Fruit fly (Drosophila melanogaster) whole organism, embryonic: Measurements from ENCODE around the gene CNMa.

Source experiments
- CG1024 ChIP-seq: fragments of 200-800 bp; sonication (Bioruptor generic); IDR thresholded peaks from 2 replicates; pipeline ENCODE4 v1.3.6; 2022; ENCODE audit warnings: missing biosample characterization, missing genetic modification characterization
- CG11247 ChIP-seq: fragments of 200-800 bp; sonication (Bioruptor generic); IDR thresholded peaks from 2 replicates; pipeline ENCODE4 v1.3.6; 2022; ENCODE audit warnings: missing biosample characterization, missing genetic modification characterization
- CG12391 ChIP-seq: fragments of 200-800 bp; sonication (Bioruptor generic); optimal IDR thresholded peaks from 3 replicates; lab custom pipeline; 2018; ENCODE audit warnings: missing biosample characterization, mild to moderate bottlenecking, missing genetic modification characterization, moderate library complexity
- CG13894 ChIP-seq: fragments of 200-800 bp; sonication (Bioruptor generic); optimal IDR thresholded peaks from 3 replicates; lab custom pipeline; 2018; ENCODE audit warnings: missing biosample characterization, mild to moderate bottlenecking, missing genetic modification characterization, moderate library complexity
- CG14441 ChIP-seq: fragments of 200-800 bp; sonication (Bioruptor generic); IDR thresholded peaks from 2 replicates; pipeline ENCODE4 v1.3.6; 2022; ENCODE audit warnings: missing biosample characterization, missing genetic modification characterization
- CG14860 ChIP-seq: fragments of 200-800 bp; sonication (Bioruptor generic); IDR thresholded peaks from 3 replicates; pipeline ENCODE4 v1.3.6; 2022; ENCODE audit warnings: missing biosample characterization, missing genetic modification characterization; ENCODE audit not compliant: partially characterized antibody
- CG1832 ChIP-seq: fragments of 200-800 bp; sonication (Bioruptor generic); optimal IDR thresholded peaks from 2 replicates; lab custom pipeline; 2017; ENCODE audit warnings: missing biosample characterization, mild to moderate bottlenecking, missing genetic modification characterization, inconsistent platforms
- CG2199 ChIP-seq: fragments of 200-800 bp; sonication (Bioruptor generic); IDR thresholded peaks from 3 replicates; pipeline ENCODE4 v1.3.6; 2022; ENCODE audit warnings: missing biosample characterization, missing genetic modification characterization
- CG2889 ChIP-seq: fragments of 200-800 bp; sonication (Bioruptor generic); IDR thresholded peaks from 3 replicates; pipeline ENCODE4 v1.3.6; 2022; ENCODE audit warnings: missing biosample characterization, missing genetic modification characterization
- CG3995 ChIP-seq: fragments of 200-800 bp; sonication (Bioruptor generic); optimal IDR thresholded peaks from 3 replicates; lab custom pipeline; 2016; ENCODE audit warnings: missing biosample characterization, missing genetic modification characterization
- CG42726 ChIP-seq: fragments of 200-800 bp; sonication (Bioruptor generic); IDR thresholded peaks from 2 replicates; pipeline ENCODE4 v1.3.6; 2022; ENCODE audit warnings: missing biosample characterization, missing genetic modification characterization; ENCODE audit not compliant: partially characterized antibody
- CG6272 ChIP-seq: fragments of 200-800 bp; sonication (Bioruptor generic); IDR thresholded peaks from 2 replicates; pipeline ENCODE4 v1.3.6; 2022; ENCODE audit warnings: missing biosample characterization, missing genetic modification characterization
- CG6683 ChIP-seq: fragments of 200-800 bp; sonication (Bioruptor generic); optimal IDR thresholded peaks from 2 replicates; lab custom pipeline; 2017; ENCODE audit warnings: missing biosample characterization, mild to moderate bottlenecking, missing genetic modification characterization, missing genetic modification reagents
- CG7839 ChIP-seq: fragments of 200-800 bp; sonication (Bioruptor generic); optimal IDR thresholded peaks from 3 replicates; lab custom pipeline; 2018; ENCODE audit warnings: missing biosample characterization, mild to moderate bottlenecking, missing genetic modification characterization, moderate library complexity
- CG7963 ChIP-seq: fragments of 200-800 bp; sonication (Bioruptor generic); IDR thresholded peaks from 3 replicates; pipeline ENCODE4 v1.3.6; 2022; ENCODE audit warnings: missing biosample characterization, missing genetic modification characterization; ENCODE audit not compliant: partially characterized antibody
- CG8359 ChIP-seq: fragments of 200-800 bp; sonication (Bioruptor generic); optimal IDR thresholded peaks from 2 replicates; lab custom pipeline; 2017; ENCODE audit warnings: missing biosample characterization, mild to moderate bottlenecking, missing genetic modification characterization, borderline replicate concordance
- CG9727 ChIP-seq: fragments of 200-800 bp; sonication (Bioruptor generic); optimal IDR thresholded peaks from 3 replicates; lab custom pipeline; 2017; ENCODE audit warnings: missing biosample characterization, mild to moderate bottlenecking, missing genetic modification characterization
- CkIIα-i1 ChIP-seq: fragments of 200-800 bp; sonication (Bioruptor generic); IDR thresholded peaks from 2 replicates; pipeline ENCODE4 v1.3.6; 2022; ENCODE audit warnings: missing biosample characterization, missing genetic modification characterization
- Dip3 ChIP-seq: fragments of 200-800 bp; sonication (Bioruptor generic); optimal IDR thresholded peaks from 3 replicates; lab custom pipeline; 2016; ENCODE audit warnings: missing biosample characterization, missing genetic modification characterization
- E2f2 ChIP-seq: fragments of 200-800 bp; sonication (Bioruptor generic); IDR thresholded peaks from 2 replicates; pipeline ENCODE4 v1.3.6; 2022; ENCODE audit warnings: missing biosample characterization, missing genetic modification characterization
- ERR ChIP-seq: fragments of 200-800 bp; sonication (Bioruptor generic); optimal IDR thresholded peaks from 2 replicates; lab custom pipeline; 2016; ENCODE audit warnings: missing biosample characterization, missing genetic modification characterization
- Ets97D ChIP-seq: fragments of 200-800 bp; sonication (Bioruptor generic); optimal IDR thresholded peaks from 3 replicates; lab custom pipeline; 2016; ENCODE audit warnings: missing biosample characterization, missing genetic modification characterization
- Lhr ChIP-seq: fragments of 200-800 bp; sonication (Bioruptor generic); optimal IDR thresholded peaks from 3 replicates; lab custom pipeline; 2017; ENCODE audit warnings: mild to moderate bottlenecking, missing biosample characterization, missing genetic modification reagents, missing genetic modification characterization
- Med ChIP-seq: fragments of 200-800 bp; sonication (Bioruptor generic); peaks from one replicate; lab custom pipeline; 2016; ENCODE audit warnings: missing biosample characterization, missing genetic modification characterization, mild to moderate bottlenecking, inconsistent platforms, moderate library complexity
- NK7.1 ChIP-seq: fragments of 200-800 bp; sonication (Bioruptor generic); optimal IDR thresholded peaks from 3 replicates; lab custom pipeline; 2016; ENCODE audit warnings: missing biosample characterization, missing genetic modification characterization
- Rx ChIP-seq: fragments of 200-800 bp; sonication (Bioruptor generic); IDR thresholded peaks from 2 replicates; pipeline ENCODE4 v1.3.6; 2022; ENCODE audit warnings: missing biosample characterization, missing genetic modification characterization
- Scr ChIP-seq: fragments of 200-800 bp; sonication (Bioruptor generic); IDR thresholded peaks from 2 replicates; pipeline ENCODE4 v1.3.6; 2022; ENCODE audit warnings: missing biosample characterization, missing genetic modification characterization; ENCODE audit not compliant: partially characterized antibody
- Xrp1 ChIP-seq: fragments of 200-800 bp; sonication (Bioruptor generic); IDR thresholded peaks from 2 replicates; pipeline ENCODE4 v1.3.6; 2022; ENCODE audit warnings: missing biosample characterization, missing genetic modification characterization
- aop ChIP-seq: fragments of 200-800 bp; sonication (Bioruptor generic); IDR thresholded peaks from 2 replicates; pipeline ENCODE4 v1.3.6; 2022; ENCODE audit warnings: missing biosample characterization, missing genetic modification characterization
- ap ChIP-seq: fragments of 200-800 bp; sonication (Bioruptor generic); IDR thresholded peaks from 2 replicates; pipeline ENCODE4 v1.3.6; 2022; ENCODE audit warnings: missing biosample characterization, missing genetic modification characterization
- bbx ChIP-seq: fragments of 200-800 bp; sonication (Bioruptor generic); IDR thresholded peaks from 2 replicates; pipeline ENCODE4 v1.3.6; 2022; ENCODE audit warnings: missing biosample characterization, missing genetic modification characterization; ENCODE audit not compliant: partially characterized antibody
- cato ChIP-seq: fragments of 200-800 bp; sonication (Bioruptor generic); optimal IDR thresholded peaks from 2 replicates; lab custom pipeline; 2016; ENCODE audit warnings: missing biosample characterization, missing genetic modification characterization, borderline replicate concordance
- cg ChIP-seq: fragments of 200-800 bp; sonication (Bioruptor generic); optimal IDR thresholded peaks from 3 replicates; lab custom pipeline; 2019; ENCODE audit warnings: missing biosample characterization, mild to moderate bottlenecking, missing genetic modification characterization, moderate library complexity
- chif ChIP-seq, 2 experiments: fragments of 200-800 bp; sonication (Bioruptor generic); optimal IDR thresholded peaks; 3 replicates each; lab custom pipeline; 2016; ENCODE audit warnings: missing biosample characterization in 2 of 2, missing genetic modification characterization in 2 of 2
- eyg ChIP-seq: fragments of 200-800 bp; sonication (Bioruptor generic); optimal IDR thresholded peaks from 3 replicates; lab custom pipeline; 2016; ENCODE audit warnings: missing biosample characterization, missing genetic modification characterization
- hkb ChIP-seq, 2 experiments: fragments of 200-800 bp in 1 of 2; fragments of >200 bp in 1 of 2; sonication (Bioruptor generic) in 1 of 2; IDR thresholded peaks in 1 of 2; optimal IDR thresholded peaks in 1 of 2; 2 replicates each; pipeline versions ENCODE4 v1.3.6 to Lab custom; 2017 to 2022; ENCODE audit warnings: missing biosample characterization in 1 of 2, missing genetic modification characterization in 1 of 2
- lov ChIP-seq, 2 experiments: fragments of 200-800 bp in 1 of 2; fragments of >200 bp in 1 of 2; sonication (Bioruptor generic) in 1 of 2; IDR thresholded peaks in 1 of 2; optimal IDR thresholded peaks in 1 of 2; 2 replicates in 1 of 2; 3 replicates in 1 of 2; pipeline versions ENCODE4 v1.3.6 to Lab custom; 2017 to 2022; ENCODE audit warnings: missing biosample characterization in 1 of 2, missing genetic modification characterization in 1 of 2
- nerfin-2 ChIP-seq: fragments of 200-800 bp; sonication (Bioruptor generic); IDR thresholded peaks from 2 replicates; pipeline ENCODE4 v1.3.6; 2022; ENCODE audit warnings: missing biosample characterization, missing genetic modification characterization; ENCODE audit not compliant: partially characterized antibody
- nom ChIP-seq: fragments of 200-800 bp; sonication (Bioruptor generic); optimal IDR thresholded peaks from 2 replicates; lab custom pipeline; 2017; ENCODE audit warnings: missing biosample characterization, missing genetic modification characterization, mild to moderate bottlenecking, moderate library complexity, missing genetic modification reagents
- oc ChIP-seq: fragments of 200-800 bp; sonication (Bioruptor generic); optimal IDR thresholded peaks from 2 replicates; lab custom pipeline; 2018; ENCODE audit warnings: missing biosample characterization, mild to moderate bottlenecking, missing genetic modification characterization, moderate library complexity
- otp ChIP-seq: fragments of 200-800 bp; sonication (Bioruptor generic); IDR thresholded peaks from 3 replicates; pipeline ENCODE4, ENCODE4 v1.3.6; 2022; ENCODE audit warnings: missing biosample characterization, missing genetic modification characterization
- peb ChIP-seq: fragments of 200-800 bp; sonication (Bioruptor generic); IDR thresholded peaks from 2 replicates; pipeline ENCODE4 v1.3.6; 2022; ENCODE audit warnings: missing biosample characterization, missing genetic modification characterization
- prd ChIP-seq, 3 experiments: fragments of >200 bp in 2 of 3; fragments of 200-800 bp in 1 of 3; sonication (Bioruptor generic) in 1 of 3; optimal IDR thresholded peaks in 2 of 3; IDR thresholded peaks in 1 of 3; 2 replicates in 2 of 3; 3 replicates in 1 of 3; pipeline versions ENCODE4 v1.3.6 to Lab custom; 2017 to 2022; ENCODE audit warnings: missing biosample characterization in 1 of 3, missing genetic modification characterization in 1 of 3
- pzg ChIP-seq: fragments of 200-800 bp; sonication (Bioruptor generic); optimal IDR thresholded peaks from 3 replicates; lab custom pipeline; 2018; ENCODE audit warnings: missing biosample characterization, mild to moderate bottlenecking, missing genetic modification characterization, moderate library complexity
- sd ChIP-seq: fragments of 200-800 bp; sonication (Bioruptor generic); optimal IDR thresholded peaks from 3 replicates; lab custom pipeline; 2018; ENCODE audit warnings: missing biosample characterization, mild to moderate bottlenecking, missing genetic modification characterization, moderate library complexity
- sqz ChIP-seq: fragments of 200-800 bp; sonication (Bioruptor generic); optimal IDR thresholded peaks from 3 replicates; lab custom pipeline; 2018; ENCODE audit warnings: missing biosample characterization, mild to moderate bottlenecking, missing genetic modification characterization
- ssp ChIP-seq: fragments of 200-800 bp; sonication (Bioruptor generic); IDR thresholded peaks from 2 replicates; pipeline ENCODE4 v1.3.6; 2022; ENCODE audit warnings: missing biosample characterization, missing genetic modification characterization
- tup ChIP-seq: fragments of 200-800 bp; sonication (Bioruptor generic); optimal IDR thresholded peaks from 2 replicates; lab custom pipeline; 2016; ENCODE audit warnings: missing biosample characterization, mild to moderate bottlenecking, missing genetic modification characterization, moderate library complexity
- vnd ChIP-seq: fragments of 200-800 bp; sonication (Bioruptor generic); IDR thresholded peaks from 3 replicates; pipeline ENCODE4 v1.3.6; 2022; ENCODE audit warnings: missing biosample characterization, missing genetic modification characterization; ENCODE audit not compliant: partially characterized antibody
- yki ChIP-seq: fragments of >200 bp; optimal IDR thresholded peaks from 3 replicates; lab custom pipeline; 2018

CNMa gene

dm6 chr3L:1886125-1886544 is 30.7 kb upstream of the CNMa start (continued):
- peak; percentile 91; the same call in 2 of the 3 replicates for TF ChIP-seq CG2199 (GFP tag; lab: Robert Waterston, UW)
- peak; percentile 38 for TF ChIP-seq Ets97D
- TF ChIP-seq CG2889, result peak; percentile 67; the same call in 2 of the 3 replicates
- TF ChIP-seq CG3995 (GFP tag; lab: Kevin White, UChicago), result no peak
- peak; percentile 63 for TF ChIP-seq ssp (GFP tag; lab: Robert Waterston, UW)
- TF ChIP-seq sqz (GFP tag; lab: Kevin White, UChicago), result peak; percentile 69
- peak; percentile 63 for TF ChIP-seq aop
- TF ChIP-seq CG14860 (GFP tag; lab: Robert Waterston, UW), result no peak
- peak; percentile 47 for TF ChIP-seq eyg (GFP tag; lab: Kevin White, UChicago)
- peak; percentile 61 for TF ChIP-seq cato (GFP tag; lab: Kevin White, UChicago)
- no peak for TF ChIP-seq vnd
- no peak for TF ChIP-seq lov (optimal IDR thresholded peaks at IDR 0.05; lab: Kevin White, UChicago)
- peak; percentile 91 for TF ChIP-seq lov (GFP tag; IDR thresholded peaks at IDR 0.05; lab: Robert Waterston, UW)
- peak; percentile 32 for TF ChIP-seq Dip3
- peak; percentile 93 for TF ChIP-seq Xrp1
- TF ChIP-seq CG13894 (tag; lab: Kevin White, UChicago), result no peak
- peak; percentile 78 for TF ChIP-seq CG8359 (GFP tag; lab: Kevin White, UChicago)
- TF ChIP-seq prd (optimal IDR thresholded peaks at IDR 0.05; lab: Kevin White, UChicago), result no peak
- peak; percentile 97 for TF ChIP-seq prd (GFP tag; IDR thresholded peaks at IDR 0.05; lab: Robert Waterston, UW)
- no peak for TF ChIP-seq pzg (GFP tag; lab: Kevin White, UChicago)
- TF ChIP-seq CG1024, result peak; percentile 86
- peak; percentile 87 for TF ChIP-seq ap
- no peak for TF ChIP-seq Scr
- peak; percentile 77 for TF ChIP-seq oc (tag; lab: Kevin White, UChicago)
- no peak for TF ChIP-seq CkIIα-i1
- TF ChIP-seq hkb (optimal IDR thresholded peaks at IDR 0.05; lab: Kevin White, UChicago), result no peak
- TF ChIP-seq hkb (GFP tag; IDR thresholded peaks at IDR 0.05; lab: Robert Waterston, UW), result peak; percentile 85
- peak; percentile 83 for TF ChIP-seq Rx
- TF ChIP-seq tup (GFP tag; lab: Kevin White, UChicago), result no peak
- TF ChIP-seq CG6683 (GFP tag; lab: Kevin White, UChicago), result no peak
- peak; percentile 66 for TF ChIP-seq CG6272 (GFP tag; lab: Robert Waterston, UW)
- no peak for TF ChIP-seq nerfin-2 (GFP tag; lab: Robert Waterston, UW)

DNA sequence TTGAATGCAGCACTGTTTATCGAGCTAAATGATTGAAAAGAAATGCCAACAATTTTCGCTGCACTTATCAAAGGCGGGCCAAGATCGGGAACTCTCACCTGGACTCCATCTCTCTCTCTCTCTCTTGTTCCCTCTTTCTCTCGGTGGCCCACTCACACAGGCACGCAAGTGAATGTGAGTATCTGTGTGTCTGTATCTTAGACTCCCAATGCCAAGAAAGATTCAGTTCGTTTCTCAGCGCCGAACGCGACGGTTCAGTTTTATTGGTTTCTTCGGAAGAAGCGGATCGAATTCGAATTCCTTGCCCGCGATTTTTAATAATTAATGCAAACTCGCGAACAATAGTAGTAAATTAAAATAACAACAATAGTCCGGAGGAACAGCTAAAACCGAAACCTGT is 30.0 kb upstream of the CNMa start, which contains the start of gene Tmhs:
TSS of gene Tmhs (plus strand) at position 222 of the 400 bp plus-strand sequence.
- TF ChIP-seq otp (GFP tag; lab: Robert Waterston, UW), result peak; percentile 28; the same call in 1 of the 3 replicates
- TF ChIP-seq CG12391, result no peak
- TF ChIP-seq CG7839 (tag; lab: Kevin White, UChicago), result no peak
- TF ChIP-seq CG42726 (GFP tag; lab: Robert Waterston, UW), result peak; percentile 14; the same call in 1 of the 2 replicates
- TF ChIP-seq peb (GFP tag; lab: Robert Waterston, UW), result no peak
- peak; percentile 43 for TF ChIP-seq Med (GFP tag; lab: Kevin White, UChicago)
- TF ChIP-seq yki (lab: Kevin White, UChicago), result peak; percentile 43
- no peak for TF ChIP-seq E2f2 (GFP tag; lab: Robert Waterston, UW)
- peak; percentile 8 for TF ChIP-seq CG1832 (GFP tag; lab: Kevin White, UChicago)
- TF ChIP-seq cg (GFP tag; lab: Kevin White, UChicago), result peak; percentile 88
- 0 out of 3 replicates have a peak, but pooled peaks have one; percentile 39 for TF ChIP-seq CG7963 (GFP tag; lab: Robert Waterston, UW)
- TF ChIP-seq chif (GFP tag; optimal IDR thresholded peaks at IDR 0.05; lab: Kevin White, UChicago), result no peak
- no peak for TF ChIP-seq CG11247 (GFP tag; lab: Robert Waterston, UW)
- no peak for TF ChIP-seq ERR
- peak; percentile 9 for TF ChIP-seq nom
- no peak for TF ChIP-seq NK7.1 (GFP tag; lab: Kevin White, UChicago)
- no peak for TF ChIP-seq Lhr (GFP tag; lab: Kevin White, UChicago)
- peak; percentile 52 for TF ChIP-seq bbx
- peak; percentile 27 for TF ChIP-seq sd
- TF ChIP-seq CG14441 (GFP tag; lab: Robert Waterston, UW), result no peak
- TF ChIP-seq CG9727 (GFP tag; lab: Kevin White, UChicago), result no peak
